Worm (Caenorhabditis elegans) whole organism, L4 larva: ENCODE measurements around the gene smg-4.
A peak's percentile ranks its signal among the peaks of the same experiment; 100 is the strongest.

Source experiments
- F26F4.8 ChIP-seq: fragments of 200-800 bp; sonication (Bioruptor generic); conservative IDR thresholded peaks from 2 replicates; pipeline ENCODE4 v1.3.6; 2022; ENCODE audit warnings: missing genetic modification characterization, missing compliant biosample characterization
- T20F7.1 ChIP-seq: fragments of 200-800 bp; sonication (Bioruptor generic); optimal IDR thresholded peaks from 2 replicates; lab custom pipeline; 2018; ENCODE audit warnings: mild to moderate bottlenecking, missing genetic modification characterization, missing compliant biosample characterization
- ZK337.2 ChIP-seq: fragments of 200-800 bp; sonication (Bioruptor generic); IDR thresholded peaks from 2 replicates; pipeline ENCODE4 v1.3.6; 2022; ENCODE audit warnings: missing genetic modification reagents, missing genetic modification characterization, missing compliant biosample characterization
- ZK546.5 ChIP-seq, 2 experiments: sonication (generic microtip); optimal IDR thresholded peaks; 2 replicates each; lab custom pipeline; 2017; ENCODE audit warnings: missing biosample characterization in 2 of 2, missing genetic modification characterization in 2 of 2
- attf-4 ChIP-seq: sonication (generic microtip); optimal IDR thresholded peaks from 3 replicates; lab custom pipeline; 2017; ENCODE audit warnings: missing biosample characterization, missing genetic modification characterization
- ceh-20 ChIP-seq: fragments of 200-800 bp; sonication (Bioruptor generic); IDR thresholded peaks from 2 replicates; pipeline ENCODE4 v1.3.6; 2022; ENCODE audit warnings: missing genetic modification reagents, missing genetic modification characterization, missing compliant biosample characterization
- ceh-44 ChIP-seq: fragments of 200-800 bp; sonication (Bioruptor generic); IDR thresholded peaks from 2 replicates; pipeline ENCODE4 v1.3.6; 2022; ENCODE audit warnings: missing genetic modification reagents, missing genetic modification characterization, missing compliant biosample characterization
- ceh-62 ChIP-seq: sonication (generic microtip); optimal IDR thresholded peaks from 2 replicates; lab custom pipeline; 2017; ENCODE audit warnings: missing biosample characterization, missing genetic modification characterization
- ces-1 ChIP-seq: fragments of 150-350 bp; sonication (generic microtip); optimal IDR thresholded peaks from 4 replicates; lab custom pipeline; 2014; ENCODE audit warnings: missing biosample characterization, missing genetic modification reagents, missing genetic modification characterization
- cey-2 ChIP-seq: sonication (generic microtip); optimal IDR thresholded peaks from 3 replicates; lab custom pipeline; 2017; ENCODE audit warnings: missing genetic modification characterization, mild to moderate bottlenecking, missing compliant biosample characterization, antibody characterized with exemption, borderline replicate concordance; ENCODE audit not compliant: insufficient read depth
- ctbp-1 ChIP-seq: fragments of 200-800 bp; sonication (Bioruptor generic); IDR thresholded peaks from 2 replicates; pipeline ENCODE4 v1.3.6; 2022; ENCODE audit warnings: missing genetic modification reagents, missing genetic modification characterization, missing compliant biosample characterization
- daf-8 ChIP-seq: fragments of 200-800 bp; sonication (Bioruptor generic); IDR thresholded peaks from 2 replicates; pipeline ENCODE4 v1.3.6; 2022; ENCODE audit warnings: missing genetic modification characterization, missing compliant biosample characterization
- dmd-6 ChIP-seq: fragments of 200-800 bp; sonication (Bioruptor generic); IDR thresholded peaks from 2 replicates; pipeline ENCODE4 v1.3.6; 2022; ENCODE audit warnings: missing genetic modification reagents, missing genetic modification characterization, missing compliant biosample characterization
- dmd-9 ChIP-seq: fragments of 200-800 bp; sonication (Bioruptor generic); IDR thresholded peaks from 2 replicates; pipeline ENCODE4 v1.3.6; 2022; ENCODE audit warnings: missing genetic modification reagents, missing genetic modification characterization, missing compliant biosample characterization
- egl-43 ChIP-seq: fragments of 200-800 bp; sonication (Bioruptor generic); IDR thresholded peaks from 2 replicates; pipeline ENCODE4 v1.3.6; 2022; ENCODE audit warnings: missing genetic modification reagents, missing genetic modification characterization, missing compliant biosample characterization
- jun-1 ChIP-seq: fragments of 150-350 bp; optimal IDR thresholded peaks from 2 replicates; lab custom pipeline; 2014; ENCODE audit warnings: missing biosample characterization, missing genetic modification reagents, missing genetic modification characterization
- lin-38 ChIP-seq: fragments of 200-800 bp; sonication (Bioruptor generic); IDR thresholded peaks from 2 replicates; pipeline ENCODE4 v1.3.6; 2022; ENCODE audit warnings: missing genetic modification reagents, missing genetic modification characterization, missing compliant biosample characterization
- lir-3 ChIP-seq: sonication (generic microtip); optimal IDR thresholded peaks from 2 replicates; lab custom pipeline; 2016; ENCODE audit warnings: mild to moderate bottlenecking, missing genetic modification characterization, missing compliant biosample characterization
- lsy-2 ChIP-seq, 2 experiments: fragments of 150-350 bp in 1 of 2; sonication (generic microtip) in 1 of 2; optimal IDR thresholded peaks; 2 replicates each; lab custom pipeline; 2014 to 2017; ENCODE audit warnings: missing biosample characterization in 2 of 2, missing genetic modification characterization in 2 of 2
- madf-9 ChIP-seq: fragments of 200-800 bp; sonication (Bioruptor generic); conservative IDR thresholded peaks from 2 replicates; pipeline ENCODE4 v1.3.6; 2022; ENCODE audit warnings: missing genetic modification reagents, missing genetic modification characterization, missing compliant biosample characterization
- mxl-3 ChIP-seq: fragments of 200-800 bp; sonication (Bioruptor generic); optimal IDR thresholded peaks from 2 replicates; lab custom pipeline; 2018; ENCODE audit warnings: mild to moderate bottlenecking, missing genetic modification characterization, missing compliant biosample characterization
- nhr-102 ChIP-seq: sonication (generic microtip); optimal IDR thresholded peaks from 2 replicates; lab custom pipeline; 2016; ENCODE audit warnings: mild to moderate bottlenecking, missing genetic modification characterization, moderate library complexity, missing compliant biosample characterization
- nhr-237 ChIP-seq: sonication (generic microtip); optimal IDR thresholded peaks from 2 replicates; lab custom pipeline; 2017; ENCODE audit warnings: missing biosample characterization, missing genetic modification characterization
- nhr-28 ChIP-seq: fragments of 150-350 bp; optimal IDR thresholded peaks from 2 replicates; lab custom pipeline; 2014; ENCODE audit warnings: missing biosample characterization, missing genetic modification characterization
- nhr-41 ChIP-seq: fragments of 200-800 bp; sonication (Bioruptor generic); IDR thresholded peaks from 2 replicates; pipeline ENCODE4 v1.3.6; 2022; ENCODE audit warnings: missing genetic modification reagents, missing genetic modification characterization, missing compliant biosample characterization
- pqm-1 ChIP-seq: sonication (generic microtip); optimal IDR thresholded peaks from 2 replicates; lab custom pipeline; 2017; ENCODE audit warnings: missing biosample characterization, missing genetic modification characterization
- set-16 ChIP-seq: fragments of 200-800 bp; sonication (Bioruptor generic); IDR thresholded peaks from 2 replicates; pipeline ENCODE4 v1.3.6; 2022; ENCODE audit warnings: missing genetic modification reagents, missing genetic modification characterization, missing compliant biosample characterization
- skn-1 ChIP-seq: fragments of 150-350 bp; optimal IDR thresholded peaks from 2 replicates; lab custom pipeline; 2014; ENCODE audit warnings: missing biosample characterization, missing genetic modification characterization
- spr-1 ChIP-seq: sonication (generic microtip); optimal IDR thresholded peaks from 2 replicates; lab custom pipeline; 2016; ENCODE audit warnings: mild to moderate bottlenecking, missing genetic modification characterization, missing compliant biosample characterization
- unc-130 ChIP-seq: sonication (generic microtip); optimal IDR thresholded peaks from 2 replicates; lab custom pipeline; 2016; ENCODE audit warnings: missing genetic modification reagents, missing genetic modification characterization, missing compliant biosample characterization
- unc-62 ChIP-seq, 3 experiments: fragments of 150-350 bp in 1 of 3; sonication (generic microtip); optimal IDR thresholded peaks in 2 of 3; peaks in 1 of 3; 1 replicate in 1 of 3; 2 replicates in 2 of 3; lab custom pipeline; 2014 to 2017; ENCODE audit warnings: missing biosample characterization in 3 of 3, missing genetic modification characterization in 3 of 3, missing genetic modification reagents in 3 of 3, missing genotype in 1 of 3
- zag-1 ChIP-seq: fragments of 150-350 bp; optimal IDR thresholded peaks from 2 replicates; lab custom pipeline; 2014; ENCODE audit warnings: missing biosample characterization, missing genetic modification characterization
- zfp-2 ChIP-seq: sonication (generic microtip); optimal IDR thresholded peaks from 2 replicates; lab custom pipeline; 2016; ENCODE audit warnings: mild to moderate bottlenecking, missing genetic modification characterization, missing compliant biosample characterization
- zip-11 ChIP-seq: fragments of 200-800 bp; sonication (Bioruptor generic); IDR thresholded peaks from 2 replicates; pipeline ENCODE4 v1.3.6; 2022; ENCODE audit warnings: missing genetic modification characterization, missing compliant biosample characterization

Gene smg-4

ce11 chrV:9782969-9783368 is 5.4 kb upstream of the smg-4 start, which contains the start of gene F46B6.5:
F46B6.5 (minus strand) TSS chrV:9783069.
- TF ChIP-seq unc-130 (GFP tag; lab: Kevin White, UChicago), result no peak
- TF ChIP-seq madf-9 (GFP tag; lab: Robert Waterston, UW), result no peak
- TF ChIP-seq ZK546.5 (tag; optimal IDR thresholded peaks at IDR 0.05; lab: Kevin White, UChicago), result no peak
- no peak for TF ChIP-seq ceh-62 (tag; lab: Kevin White, UChicago)
- TF ChIP-seq mxl-3 (GFP tag; lab: Kevin White, UChicago), result no peak
- TF ChIP-seq set-16 (GFP tag; lab: Robert Waterston, UW), result no peak
- TF ChIP-seq egl-43 (GFP tag; lab: Robert Waterston, UW), result no peak
- TF ChIP-seq zag-1 (tag; lab: Kevin White, UChicago), result no peak
- no peak for TF ChIP-seq spr-1
- TF ChIP-seq skn-1 (tag; lab: Kevin White, UChicago), result no peak
- TF ChIP-seq cey-2, result no peak
- TF ChIP-seq T20F7.1, result no peak
- no peak for TF ChIP-seq F26F4.8 (GFP tag; lab: Robert Waterston, UW)
- no peak for TF ChIP-seq zip-11
- TF ChIP-seq ces-1 (GFP tag; lab: Kevin White, UChicago), result no peak
- TF ChIP-seq lir-3 (tag; lab: Kevin White, UChicago), result no peak

DNA sequence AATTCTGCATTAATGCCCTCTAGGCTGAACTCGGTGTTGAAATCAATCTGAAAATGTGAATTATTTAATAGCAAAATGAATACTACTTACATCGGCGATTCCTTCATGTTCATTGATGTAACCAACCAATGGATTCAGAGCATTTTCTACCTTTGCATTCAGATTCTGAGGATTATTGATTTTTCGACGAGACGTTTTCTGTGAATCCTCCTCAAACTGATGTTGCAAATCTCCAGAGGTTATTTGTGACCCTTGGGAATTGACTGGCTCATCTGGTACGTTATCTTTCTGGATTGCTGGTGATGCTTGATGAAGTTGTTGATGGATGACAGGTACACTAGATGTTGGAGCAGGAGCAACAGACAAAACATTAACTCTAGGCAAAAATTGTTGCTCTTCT is 4.5 kb upstream of the smg-4 start:
- TF ChIP-seq unc-62 (GFP tag; optimal IDR thresholded peaks at IDR 0.05 in 1 of 2; lab: Kevin White, UChicago) (peak in 1 of 2 experiments; percentile 91), unc-62 (tag; optimal IDR thresholded peaks at IDR 0.05; lab: Kevin White, UChicago) (no peak), ceh-44 (GFP tag; lab: Robert Waterston, UW) (no peak)

ce11 chrV:9779418-9779817 is 1.9 kb upstream of the smg-4 start, which contains the start of gene F46B6.4:
F46B6.4 (minus strand) TSS chrV:9779518.
- TF ChIP-seq ZK337.2, result no peak
- TF ChIP-seq attf-4 (tag; lab: Kevin White, UChicago), result no peak
- no peak for TF ChIP-seq nhr-237 (tag; lab: Kevin White, UChicago)
- TF ChIP-seq ceh-20 (GFP tag; lab: Robert Waterston, UW), result no peak
- no peak for TF ChIP-seq nhr-41 (GFP tag; lab: Robert Waterston, UW)
- no peak for TF ChIP-seq zip-11
- no peak for TF ChIP-seq nhr-102 (tag; lab: Kevin White, UChicago)
- no peak for TF ChIP-seq skn-1 (tag; lab: Kevin White, UChicago)
- no peak for TF ChIP-seq jun-1 (tag; lab: Kevin White, UChicago)
- TF ChIP-seq lsy-2 (tag; optimal IDR thresholded peaks at IDR 0.05; lab: Kevin White, UChicago), result no peak
- no peak for TF ChIP-seq mxl-3 (GFP tag; lab: Kevin White, UChicago)
- no peak for TF ChIP-seq unc-62 (GFP tag; optimal IDR thresholded peaks at IDR 0.05 in 1 of 2; lab: Kevin White, UChicago)
- no peak for TF ChIP-seq unc-62 (tag; optimal IDR thresholded peaks at IDR 0.05; lab: Kevin White, UChicago)
- no peak for TF ChIP-seq pqm-1 (tag; lab: Kevin White, UChicago)
- TF ChIP-seq dmd-9 (GFP tag; lab: Robert Waterston, UW), result no peak
- no peak for TF ChIP-seq nhr-28 (tag; lab: Kevin White, UChicago)
- TF ChIP-seq zfp-2 (tag; lab: Kevin White, UChicago), result no peak
- TF ChIP-seq, all 104 proteins: peak for 0

DNA sequence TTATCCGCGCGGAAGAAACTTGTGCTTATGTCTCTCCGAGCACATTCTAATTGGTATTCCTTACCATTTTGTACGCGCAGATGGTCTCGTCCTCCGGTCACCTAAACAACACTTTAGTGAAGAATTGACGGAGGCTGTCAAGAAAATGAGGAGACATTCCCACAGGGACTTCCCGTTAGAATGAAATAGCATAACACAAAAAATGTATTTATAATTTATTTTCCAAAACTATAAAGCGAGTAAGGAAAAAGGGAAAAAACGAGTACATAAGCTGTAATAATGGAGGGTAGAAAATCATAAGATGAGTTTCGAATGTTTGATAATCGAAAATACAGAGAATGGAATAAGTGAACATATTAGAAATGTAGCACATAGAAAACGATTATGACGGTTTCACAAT is 1.8 kb downstream of the smg-4 start, which contains the start of gene F46B6.12:
Gene F46B6.12 (minus strand): TSS at position 101 of the 400 bp plus-strand sequence.
- TF ChIP-seq unc-62 (GFP tag; optimal IDR thresholded peaks at IDR 0.05 in 1 of 2; lab: Kevin White, UChicago) (peak in 1 of 2 experiments; percentile 38), unc-62 (tag; optimal IDR thresholded peaks at IDR 0.05; lab: Kevin White, UChicago) (no peak), dmd-6 (GFP tag; lab: Robert Waterston, UW) (no peak), lin-38 (GFP tag; lab: Robert Waterston, UW) (no peak)

- TF ChIP-seq ctbp-1 (0 out of 2 replicates have a peak, but pooled peaks have one; percentile 40), daf-8 (GFP tag; lab: Robert Waterston, UW) (no peak), egl-43 (GFP tag; lab: Robert Waterston, UW) (no peak)
Measured at ce11 chrV:9771970-9772369, 5.6 kb downstream of the smg-4 start, which contains the start of gene F46B6.2. F46B6.2 (plus strand) TSS chrV:9772285.
